Worm (Caenorhabditis elegans) whole organism, mixed stage, embryonic: Measurements from ENCODE around the gene spsb-2.
A peak's percentile ranks its signal among the peaks of the same experiment; 100 is the strongest.

Experiments used
- M03D4.4 ChIP-seq: sonication (generic microtip); optimal IDR thresholded peaks from 2 replicates; lab custom pipeline; 2017; ENCODE audit warnings: mild to moderate bottlenecking, missing genetic modification characterization, missing compliant biosample characterization
- bed-3 ChIP-seq: fragments of 200-800 bp; sonication (Bioruptor generic); optimal IDR thresholded peaks from 3 replicates; lab custom pipeline; 2018; ENCODE audit warnings: mild to moderate bottlenecking, missing genetic modification characterization, moderate library complexity, missing compliant biosample characterization
- ceh-39 ChIP-seq: fragments of 150-350 bp; optimal IDR thresholded peaks from 2 replicates; lab custom pipeline; 2014; ENCODE audit warnings: missing biosample characterization, missing genetic modification characterization
- ceh-43 ChIP-seq: fragments of 200-800 bp; sonication (Bioruptor generic); optimal IDR thresholded peaks from 2 replicates; lab custom pipeline; 2018; ENCODE audit warnings: mild to moderate bottlenecking, missing genetic modification characterization, moderate library complexity, missing compliant biosample characterization
- ceh-83 ChIP-seq: fragments of 200-800 bp; sonication (Bioruptor generic); optimal IDR thresholded peaks from 2 replicates; lab custom pipeline; 2018; ENCODE audit warnings: mild to moderate bottlenecking, missing genetic modification characterization, missing compliant biosample characterization
- cnd-1 ChIP-seq: fragments of 200-800 bp; sonication (Bioruptor generic); optimal IDR thresholded peaks from 2 replicates; lab custom pipeline; 2018; ENCODE audit warnings: mild to moderate bottlenecking, missing genetic modification characterization, missing compliant biosample characterization
- drap-1 ChIP-seq: fragments of 200-800 bp; sonication (Bioruptor generic); optimal IDR thresholded peaks from 3 replicates; lab custom pipeline; 2018; ENCODE audit warnings: mild to moderate bottlenecking, missing genetic modification characterization, missing compliant biosample characterization
- elt-1 ChIP-seq: sonication (generic microtip); optimal IDR thresholded peaks from 2 replicates; lab custom pipeline; 2017; ENCODE audit warnings: missing genetic modification characterization, mild to moderate bottlenecking, missing compliant biosample characterization, antibody characterized with exemption, moderate library complexity, borderline replicate concordance; ENCODE audit not compliant: insufficient read depth
- elt-3 ChIP-seq: fragments of 150-350 bp; optimal IDR thresholded peaks from 2 replicates; lab custom pipeline; 2014; ENCODE audit warnings: missing biosample characterization, missing genetic modification characterization
- flh-1 ChIP-seq: fragments of 200-800 bp; sonication (Bioruptor generic); optimal IDR thresholded peaks from 2 replicates; lab custom pipeline; 2018; ENCODE audit warnings: mild to moderate bottlenecking, missing genetic modification characterization, moderate library complexity, missing compliant biosample characterization
- ham-2 ChIP-seq: fragments of 200-800 bp; sonication (Bioruptor generic); optimal IDR thresholded peaks from 2 replicates; lab custom pipeline; 2018; ENCODE audit warnings: mild to moderate bottlenecking, missing genetic modification characterization, missing compliant biosample characterization
- hlh-1 ChIP-seq: fragments of 150-350 bp; optimal IDR thresholded peaks from 2 replicates; lab custom pipeline; 2014; ENCODE audit warnings: missing biosample characterization, missing genetic modification reagents, missing genetic modification characterization
- lin-32 ChIP-seq: fragments of 200-800 bp; sonication (Bioruptor generic); optimal IDR thresholded peaks from 2 replicates; lab custom pipeline; 2018; ENCODE audit warnings: mild to moderate bottlenecking, missing genetic modification characterization, missing compliant biosample characterization
- lsy-2 ChIP-seq: fragments of 150-350 bp; optimal IDR thresholded peaks from 2 replicates; lab custom pipeline; 2014; ENCODE audit warnings: missing biosample characterization, missing genetic modification characterization
- mls-2 ChIP-seq: sonication (generic microtip); optimal IDR thresholded peaks from 2 replicates; lab custom pipeline; 2016; ENCODE audit warnings: mild to moderate bottlenecking, missing genetic modification characterization, moderate library complexity, missing compliant biosample characterization
- nhr-2 ChIP-seq: fragments of 150-350 bp; optimal IDR thresholded peaks from 2 replicates; lab custom pipeline; 2014; ENCODE audit warnings: missing biosample characterization, missing genetic modification characterization
- nhr-237 ChIP-seq: fragments of 150-350 bp; optimal IDR thresholded peaks from 2 replicates; lab custom pipeline; 2014; ENCODE audit warnings: missing biosample characterization, missing genetic modification characterization
- nhr-28 ChIP-seq: fragments of 150-350 bp; optimal IDR thresholded peaks from 2 replicates; lab custom pipeline; 2014; ENCODE audit warnings: missing biosample characterization, missing genetic modification characterization
- sem-2 ChIP-seq: fragments of 200-800 bp; sonication (Bioruptor generic); optimal IDR thresholded peaks from 2 replicates; lab custom pipeline; 2018; ENCODE audit warnings: mild to moderate bottlenecking, missing genetic modification characterization, missing compliant biosample characterization
- sptf-1 ChIP-seq: sonication (generic microtip); optimal IDR thresholded peaks from 2 replicates; lab custom pipeline; 2017; ENCODE audit warnings: mild to moderate bottlenecking, missing genetic modification characterization, moderate library complexity, missing compliant biosample characterization
- tbx-8 ChIP-seq: fragments of 200-800 bp; sonication (Bioruptor generic); optimal IDR thresholded peaks from 2 replicates; lab custom pipeline; 2018; ENCODE audit warnings: mild to moderate bottlenecking, missing genetic modification characterization, moderate library complexity, missing compliant biosample characterization
- unc-39 ChIP-seq: fragments of 150-350 bp; optimal IDR thresholded peaks from 2 replicates; lab custom pipeline; 2014; ENCODE audit warnings: missing biosample characterization, missing genetic modification characterization
- unc-62 ChIP-seq: fragments of 150-350 bp; optimal IDR thresholded peaks from 2 replicates; lab custom pipeline; 2014; ENCODE audit warnings: missing biosample characterization, missing genetic modification reagents, missing genetic modification characterization
- zip-8 ChIP-seq: fragments of 150-350 bp; optimal IDR thresholded peaks from 2 replicates; lab custom pipeline; 2014; ENCODE audit warnings: missing biosample characterization, missing genetic modification characterization
- ztf-11 ChIP-seq: fragments of 150-350 bp; optimal IDR thresholded peaks from 2 replicates; lab custom pipeline; 2014; ENCODE audit warnings: missing biosample characterization, missing genetic modification characterization

spsb-2 gene

ce11 chrII:15265469-15265868 is 35.3 kb downstream of the spsb-2 start:
- TF ChIP-seq M03D4.4 (tag; lab: Kevin White, UChicago): no peak
- no peak for TF ChIP-seq ceh-83 (GFP tag; lab: Kevin White, UChicago)
- TF ChIP-seq flh-1 (GFP tag; lab: Kevin White, UChicago): no peak
- no peak for TF ChIP-seq elt-3 (tag; lab: Kevin White, UChicago)
- TF ChIP-seq elt-1 (tag; lab: Kevin White, UChicago): no peak
- TF ChIP-seq hlh-1: no peak
- TF ChIP-seq zip-8: no peak
- no peak for TF ChIP-seq nhr-2 (tag; lab: Kevin White, UChicago)
- TF ChIP-seq unc-39: no peak
- TF ChIP-seq ceh-39: no peak
- TF ChIP-seq cnd-1 (tag; lab: Kevin White, UChicago): no peak
- TF ChIP-seq lsy-2 (tag; lab: Kevin White, UChicago): no peak
- TF ChIP-seq ham-2 (GFP tag; lab: Kevin White, UChicago): no peak
- no peak for TF ChIP-seq ztf-11 (tag; lab: Kevin White, UChicago)

- TF ChIP-seq tbx-8 (GFP tag; lab: Kevin White, UChicago) (no peak), ceh-43 (GFP tag; lab: Kevin White, UChicago) (peak; percentile 50)
Measured at ce11 chrII:15265951-15266350, 35.8 kb downstream of the spsb-2 start.

ce11 chrII:15266487-15266886 is 36.3 kb downstream of the spsb-2 start:
- TF ChIP-seq lin-32 (GFP tag; lab: Kevin White, UChicago) (no peak), M03D4.4 (tag; lab: Kevin White, UChicago) (no peak), elt-1 (tag; lab: Kevin White, UChicago) (no peak), cnd-1 (tag; lab: Kevin White, UChicago) (no peak), ceh-43 (GFP tag; lab: Kevin White, UChicago) (no peak), sptf-1 (no peak), unc-62 (GFP tag; lab: Kevin White, UChicago) (no peak), nhr-237 (tag; lab: Kevin White, UChicago) (no peak), ceh-83 (GFP tag; lab: Kevin White, UChicago) (no peak)

- TF ChIP-seq M03D4.4 (tag; lab: Kevin White, UChicago) (no peak), bed-3 (GFP tag; lab: Kevin White, UChicago) (no peak), nhr-237 (tag; lab: Kevin White, UChicago) (no peak), drap-1 (GFP tag; lab: Kevin White, UChicago) (no peak), sem-2 (no peak), elt-3 (tag; lab: Kevin White, UChicago) (no peak), ztf-11 (tag; lab: Kevin White, UChicago) (no peak), nhr-28 (no peak), zip-8 (no peak)
Measured at ce11 chrII:15268195-15268594, 38.1 kb downstream of the spsb-2 start, which contains the start of gene rga-9. rga-9 (plus strand) TSS chrII:15268210.

- TF ChIP-seq mls-2 (tag; lab: Kevin White, UChicago) (peak; percentile 18), flh-1 (GFP tag; lab: Kevin White, UChicago) (no peak), hlh-1 (no peak), sptf-1 (peak; percentile 50)
Measured at ce11 chrII:15272962-15273361, 42.8 kb downstream of the spsb-2 start.
